Fruit fly (Drosophila melanogaster): Measurements from ENCODE around the gene p.

DNA sequence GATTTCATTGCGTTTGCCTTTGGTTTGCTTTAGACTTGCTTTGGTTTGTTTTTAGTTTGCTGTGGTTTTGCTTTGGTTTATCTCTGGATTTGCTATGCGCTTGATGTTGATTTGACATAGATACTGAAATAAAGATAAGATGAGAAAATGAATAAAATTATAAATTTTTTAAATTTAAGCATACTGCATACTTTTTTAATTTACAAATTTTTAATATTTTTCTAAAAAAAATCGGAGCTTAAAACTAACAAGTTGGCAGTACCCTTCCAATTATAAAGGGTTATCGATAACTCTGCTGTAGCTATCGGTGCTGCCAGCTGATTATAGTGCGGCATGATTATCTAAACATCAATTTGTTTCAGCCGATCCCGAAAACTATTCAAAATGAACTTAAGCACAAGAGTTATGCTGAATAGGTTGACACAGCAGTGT lies 3.3 kb upstream of the p start, which contains the start of gene mRpL19:
- no peak for TF ChIP-seq usp (GFP tag; optimal IDR thresholded peaks at IDR 0.05)
- TF ChIP-seq chinmo (GFP tag; IDR thresholded peaks at IDR 0.05; ENCODE audit: partially characterized antibody): 0 out of 4 replicates have a peak, but pooled peaks have one; percentile 40
- TF ChIP-seq Drgx (GFP tag; IDR thresholded peaks at IDR 0.05): no peak
- TF ChIP-seq HHEX (GFP tag; optimal IDR thresholded peaks at IDR 0.05): no peak

All from whole organism, embryonic.